Worm (Caenorhabditis elegans) whole organism, young adult: ENCODE measurements around the gene Y48G9A.9.

Source experiments
- B0035.1 ChIP-seq: sonication (generic microtip); optimal IDR thresholded peaks from 2 replicates; lab custom pipeline; 2016; ENCODE audit warnings: missing genetic modification characterization, mild to moderate bottlenecking, missing compliant biosample characterization, missing genotype, missing genetic modification reagents
- B0261.1 ChIP-seq: sonication (generic microtip); optimal IDR thresholded peaks from 2 replicates; lab custom pipeline; 2016; ENCODE audit warnings: mild to moderate bottlenecking, missing genetic modification characterization, moderate library complexity, missing compliant biosample characterization
- D2030.7 ChIP-seq: fragments of 200-800 bp; sonication (Bioruptor generic); IDR thresholded peaks from 2 replicates; pipeline ENCODE4 v1.3.6; 2022; ENCODE audit warnings: missing genetic modification reagents, missing genetic modification characterization, missing compliant biosample characterization
- F33H1.4 ChIP-seq: fragments of 200-800 bp; sonication (Bioruptor generic); IDR thresholded peaks from 2 replicates; pipeline ENCODE4 v1.3.6; 2022; ENCODE audit warnings: missing genetic modification reagents, missing genetic modification characterization, missing compliant biosample characterization
- F49E8.2 ChIP-seq: sonication (generic microtip); optimal IDR thresholded peaks from 3 replicates; lab custom pipeline; 2017; ENCODE audit warnings: missing genetic modification characterization, mild to moderate bottlenecking, missing compliant biosample characterization, antibody characterized with exemption, moderate library complexity; ENCODE audit not compliant: insufficient read depth
- F57A8.1 ChIP-seq: fragments of 200-800 bp; sonication (Bioruptor generic); optimal IDR thresholded peaks from 2 replicates; lab custom pipeline; 2018; ENCODE audit warnings: mild to moderate bottlenecking, missing genetic modification characterization, moderate library complexity, missing compliant biosample characterization
- K12H6.12 ChIP-seq: fragments of 200-800 bp; sonication (Bioruptor generic); optimal IDR thresholded peaks from 2 replicates; lab custom pipeline; 2018; ENCODE audit warnings: mild to moderate bottlenecking, missing genetic modification characterization, missing compliant biosample characterization
- Y53G8AR.9 ChIP-seq: fragments of 200-800 bp; sonication (Bioruptor generic); conservative IDR thresholded peaks from 2 replicates; pipeline ENCODE4 v1.3.6; 2022; ENCODE audit warnings: missing genetic modification reagents, missing genetic modification characterization, missing compliant biosample characterization
- Y56A3A.18 ChIP-seq: fragments of 200-800 bp; sonication (Bioruptor generic); IDR thresholded peaks from 2 replicates; pipeline ENCODE4 v1.3.6; 2022; ENCODE audit warnings: missing genetic modification reagents, missing genetic modification characterization, missing compliant biosample characterization
- Y67H2A.10 ChIP-seq: fragments of 200-800 bp; sonication (Bioruptor generic); conservative IDR thresholded peaks from 2 replicates; pipeline ENCODE4 v1.3.6; 2022; ENCODE audit warnings: missing genetic modification reagents, missing genetic modification characterization, missing compliant biosample characterization
- bed-2 ChIP-seq: fragments of 200-800 bp; sonication (Bioruptor generic); IDR thresholded peaks from 2 replicates; pipeline ENCODE4 v1.3.6; 2022; ENCODE audit warnings: missing genetic modification reagents, missing genetic modification characterization, missing compliant biosample characterization
- cebp-1 ChIP-seq, 2 experiments: fragments of 200-800 bp in 1 of 2; sonication (Bioruptor generic) in 1 of 2; sonication (generic microtip) in 1 of 2; IDR thresholded peaks in 1 of 2; optimal IDR thresholded peaks in 1 of 2; 2 replicates each; pipeline versions ENCODE4 v1.3.6 to Lab custom; 2017 to 2022; ENCODE audit warnings: missing compliant biosample characterization in 2 of 2, missing genetic modification characterization in 2 of 2, mild to moderate bottlenecking in 1 of 2, missing genetic modification reagents in 1 of 2, moderate library complexity in 1 of 2
- ceh-91 ChIP-seq: fragments of 200-800 bp; sonication (Bioruptor generic); IDR thresholded peaks from 2 replicates; pipeline ENCODE4 v1.3.6; 2022; ENCODE audit warnings: missing genetic modification reagents, missing genetic modification characterization, missing compliant biosample characterization
- die-1 ChIP-seq: sonication (generic microtip); optimal IDR thresholded peaks from 2 replicates; lab custom pipeline; 2016; ENCODE audit warnings: missing genotype, mild to moderate bottlenecking, missing genetic modification characterization, missing compliant biosample characterization
- dpff-1 ChIP-seq: sonication (generic microtip); optimal IDR thresholded peaks from 2 replicates; lab custom pipeline; 2017; ENCODE audit warnings: mild to moderate bottlenecking, missing genetic modification characterization, missing compliant biosample characterization
- dpl-1 ChIP-seq: fragments of 150-350 bp; optimal IDR thresholded peaks from 2 replicates; lab custom pipeline; 2014; ENCODE audit warnings: missing biosample characterization, missing genetic modification reagents, missing genetic modification characterization
- efl-1 ChIP-seq: fragments of 150-350 bp; optimal IDR thresholded peaks from 2 replicates; lab custom pipeline; 2014; ENCODE audit warnings: missing biosample characterization, missing genetic modification reagents, missing genetic modification characterization
- egrh-3 ChIP-seq: fragments of 200-800 bp; sonication (Bioruptor generic); IDR thresholded peaks from 2 replicates; pipeline ENCODE4 v1.3.6; 2022; ENCODE audit warnings: missing genetic modification reagents, missing genetic modification characterization, missing compliant biosample characterization
- ekl-4 ChIP-seq: fragments of 200-800 bp; sonication (Bioruptor generic); IDR thresholded peaks from 2 replicates; pipeline ENCODE4 v1.3.6; 2022; ENCODE audit warnings: missing genetic modification reagents, missing genetic modification characterization, missing compliant biosample characterization
- hlh-26 ChIP-seq: fragments of 200-800 bp; sonication (Bioruptor generic); conservative IDR thresholded peaks from 2 replicates; pipeline ENCODE4 v1.3.6; 2022; ENCODE audit warnings: missing genetic modification reagents, missing genetic modification characterization, missing compliant biosample characterization
- lin-40 ChIP-seq: sonication (generic microtip); optimal IDR thresholded peaks from 2 replicates; lab custom pipeline; 2016; ENCODE audit warnings: missing genetic modification characterization, mild to moderate bottlenecking, missing compliant biosample characterization, missing genotype, missing genetic modification reagents
- lin-54 ChIP-seq: fragments of 200-800 bp; sonication (Bioruptor generic); optimal IDR thresholded peaks from 2 replicates; lab custom pipeline; 2018; ENCODE audit warnings: mild to moderate bottlenecking, missing genetic modification characterization, missing compliant biosample characterization
- lsl-1 ChIP-seq: fragments of 200-800 bp; sonication (Bioruptor generic); optimal IDR thresholded peaks from 2 replicates; lab custom pipeline; 2018; ENCODE audit warnings: mild to moderate bottlenecking, missing genetic modification characterization, moderate library complexity, missing compliant biosample characterization
- madf-3 ChIP-seq: fragments of 200-800 bp; sonication (Bioruptor generic); IDR thresholded peaks from 2 replicates; pipeline ENCODE4 v1.3.6; 2022; ENCODE audit warnings: missing genetic modification reagents, missing genetic modification characterization, missing compliant biosample characterization
- madf-6 ChIP-seq: fragments of 200-800 bp; sonication (Bioruptor generic); IDR thresholded peaks from 2 replicates; pipeline ENCODE4 v1.3.6; 2022; ENCODE audit warnings: missing genetic modification reagents, missing genetic modification characterization, missing compliant biosample characterization
- madf-8 ChIP-seq: fragments of 200-800 bp; sonication (Bioruptor generic); conservative IDR thresholded peaks from 2 replicates; pipeline ENCODE4 v1.3.6; 2022; ENCODE audit warnings: missing genetic modification reagents, missing genetic modification characterization, missing compliant biosample characterization
- mcd-1 ChIP-seq: fragments of 200-800 bp; sonication (Bioruptor generic); IDR thresholded peaks from 2 replicates; pipeline ENCODE4 v1.3.6; 2022; ENCODE audit warnings: missing genetic modification reagents, missing genetic modification characterization, missing compliant biosample characterization
- mxl-1 ChIP-seq: sonication (generic microtip); optimal IDR thresholded peaks from 2 replicates; lab custom pipeline; 2016; ENCODE audit warnings: missing genetic modification characterization, missing compliant biosample characterization
- nfya-1 ChIP-seq: sonication (generic microtip); optimal IDR thresholded peaks from 2 replicates; lab custom pipeline; 2017; ENCODE audit warnings: antibody characterized with exemption, missing compliant biosample characterization, missing genetic modification characterization, borderline replicate concordance; ENCODE audit not compliant: insufficient read depth
- nhr-27 ChIP-seq: fragments of 200-800 bp; sonication (Bioruptor generic); optimal IDR thresholded peaks from 2 replicates; lab custom pipeline; 2018; ENCODE audit warnings: mild to moderate bottlenecking, missing genetic modification characterization, moderate library complexity, missing compliant biosample characterization
- nhr-80 ChIP-seq: sonication (generic microtip); optimal IDR thresholded peaks from 2 replicates; lab custom pipeline; 2016; ENCODE audit warnings: missing genetic modification characterization, missing compliant biosample characterization
- pbrm-1 ChIP-seq: fragments of 200-800 bp; sonication (Bioruptor generic); IDR thresholded peaks from 2 replicates; pipeline ENCODE4 v1.3.6; 2022; ENCODE audit warnings: missing genetic modification reagents, missing genetic modification characterization, missing compliant biosample characterization
- rcor-1 ChIP-seq: fragments of 200-800 bp; sonication (Bioruptor generic); IDR thresholded peaks from 2 replicates; pipeline ENCODE4 v1.3.6; 2022; ENCODE audit warnings: missing genetic modification reagents, missing genetic modification characterization, missing compliant biosample characterization
- snpc-1.1 ChIP-seq: sonication (generic microtip); optimal IDR thresholded peaks from 2 replicates; lab custom pipeline; 2017; ENCODE audit warnings: missing genetic modification characterization, mild to moderate bottlenecking, missing compliant biosample characterization, antibody characterized with exemption, moderate library complexity, missing genotype, missing genetic modification reagents; ENCODE audit not compliant: insufficient read depth
- snpc-1.3 ChIP-seq: sonication (generic microtip); optimal IDR thresholded peaks from 2 replicates; lab custom pipeline; 2017; ENCODE audit warnings: missing genetic modification characterization, mild to moderate bottlenecking, missing compliant biosample characterization, antibody characterized with exemption, moderate library complexity, missing genotype, missing genetic modification reagents; ENCODE audit not compliant: insufficient read depth
- snpc-3.4 ChIP-seq: sonication (generic microtip); optimal IDR thresholded peaks from 2 replicates; lab custom pipeline; 2017; ENCODE audit warnings: missing genetic modification characterization, mild to moderate bottlenecking, missing compliant biosample characterization, antibody characterized with exemption, moderate library complexity, missing genotype, missing genetic modification reagents
- snpc-4 ChIP-seq, 5 experiments: fragments of 150-350 bp in 1 of 5; sonication (generic microtip) in 4 of 5; optimal IDR thresholded peaks; 2 replicates each; lab custom pipeline; 2014 to 2018; ENCODE audit warnings: missing genetic modification characterization in 5 of 5, missing biosample characterization in 3 of 5, antibody characterized with exemption in 2 of 5, mild to moderate bottlenecking in 2 of 5, missing compliant biosample characterization in 2 of 5, missing genotype in 2 of 5, moderate library complexity in 2 of 5, missing genetic modification reagents in 1 of 5
- tbp1 ChIP-seq: fragments of 200-800 bp; sonication (Bioruptor generic); optimal IDR thresholded peaks from 2 replicates; lab custom pipeline; 2018; ENCODE audit warnings: mild to moderate bottlenecking, missing genetic modification characterization, missing compliant biosample characterization
- unc-62 ChIP-seq: fragments of 150-350 bp; optimal IDR thresholded peaks from 2 replicates; lab custom pipeline; 2014; ENCODE audit warnings: missing biosample characterization, missing genetic modification reagents, missing genetic modification characterization
- xnd-1 ChIP-seq: sonication (generic microtip); optimal IDR thresholded peaks from 2 replicates; lab custom pipeline; 2016; ENCODE audit warnings: missing genotype, missing genetic modification reagents, missing genetic modification characterization, missing compliant biosample characterization
- zim-3 ChIP-seq: sonication (generic microtip); optimal IDR thresholded peaks from 2 replicates; lab custom pipeline; 2017; ENCODE audit warnings: mild to moderate bottlenecking, missing genetic modification characterization, moderate library complexity, missing compliant biosample characterization

Gene Y48G9A.9

DNA sequence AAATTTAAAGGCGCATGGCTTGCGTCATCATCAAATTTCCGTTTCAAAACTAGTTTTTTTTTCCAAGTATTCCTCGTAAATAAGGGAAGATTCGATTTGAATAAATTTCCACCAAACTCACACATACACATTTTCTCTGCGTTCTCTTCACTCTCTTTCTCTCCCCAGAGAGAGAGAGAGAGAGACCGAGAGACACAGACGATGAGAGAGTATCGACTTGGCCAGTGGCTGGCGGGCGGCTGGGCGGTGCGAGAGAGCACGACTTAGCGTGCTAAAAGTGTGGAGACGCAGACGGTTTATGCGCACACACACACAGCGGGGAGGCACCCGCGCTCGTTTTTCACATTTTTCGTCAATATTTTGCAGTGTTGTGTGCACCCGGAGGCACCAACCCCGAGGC lies 8.3 kb downstream of the Y48G9A.9 start (continued):
- TF ChIP-seq snpc-4 (GFP tag; optimal IDR thresholded peaks at IDR 0.05; lab: Kevin White, UChicago) (no peak), snpc-4 (tag; optimal IDR thresholded peaks at IDR 0.05; lab: Kevin White, UChicago) (peak in 2 of 4 experiments; percentile 9 to 33), nfya-1 (tag; lab: Kevin White, UChicago) (no peak)

DNA sequence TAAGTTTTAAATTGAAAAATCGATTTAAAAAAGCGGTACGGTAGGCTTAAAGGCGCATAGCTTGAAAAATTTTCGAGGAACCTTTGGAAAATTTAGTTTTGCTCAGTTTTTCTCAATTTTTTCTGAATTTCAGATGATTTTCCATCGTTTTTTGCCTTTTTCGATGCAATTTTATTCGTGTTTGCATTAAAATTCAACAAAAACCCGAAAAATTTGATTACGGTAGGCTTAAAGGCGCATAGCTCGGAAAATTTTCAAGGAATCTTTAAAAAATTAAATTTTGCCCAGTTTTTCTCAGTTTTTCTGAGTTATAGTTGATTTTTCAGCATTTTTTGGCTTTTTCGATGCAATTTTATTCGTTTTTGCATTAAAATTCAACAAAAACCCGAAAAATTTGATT lies 8.8 kb downstream of the Y48G9A.9 start:
- peak; percentile 97 for TF ChIP-seq lsl-1 (GFP tag; lab: Kevin White, UChicago)
- TF ChIP-seq K12H6.12 (tag; lab: Kevin White, UChicago): no peak
- TF ChIP-seq dpff-1: no peak
- no peak for TF ChIP-seq egrh-3 (GFP tag; lab: Robert Waterston, UW)
- peak; percentile 66; the same call in 1 of the 2 replicates for TF ChIP-seq ceh-91 (GFP tag; lab: Robert Waterston, UW)
- TF ChIP-seq madf-8 (GFP tag; lab: Robert Waterston, UW): peak; percentile 50
- peak; percentile 81 for TF ChIP-seq xnd-1
- TF ChIP-seq F33H1.4 (GFP tag; lab: Robert Waterston, UW): peak; percentile 28
- peak; percentile 70 for TF ChIP-seq madf-6 (GFP tag; lab: Robert Waterston, UW)

DNA sequence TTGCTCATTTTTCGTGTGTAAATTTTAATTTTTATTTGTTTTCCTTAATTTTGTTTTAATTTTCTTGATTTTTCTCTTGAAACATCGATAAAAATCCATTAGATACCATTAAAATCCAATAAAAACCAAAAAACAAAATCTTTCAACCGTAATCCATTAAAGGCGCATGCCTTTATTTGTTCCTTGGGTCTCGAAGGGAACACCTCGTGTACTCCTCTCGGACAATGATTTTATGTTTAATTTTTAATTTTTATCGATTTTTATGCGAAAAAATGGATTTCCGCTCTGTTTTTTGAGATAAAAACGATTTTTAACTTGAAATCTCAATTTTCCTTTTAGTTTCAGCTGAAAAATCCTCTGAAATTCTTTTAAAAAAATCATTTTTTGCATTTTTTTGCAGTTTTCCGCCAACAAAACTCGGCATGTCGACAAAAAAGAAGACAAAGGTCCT lies 9.4 kb downstream of the Y48G9A.9 start, which contains the start of gene ppk-2:
Gene ppk-2, plus strand, starts transcription at position 401 of the 451 bp plus-strand sequence.
- TF ChIP-seq F33H1.4 (GFP tag; lab: Robert Waterston, UW) (peak; percentile 96), bed-2 (no peak), ekl-4 (GFP tag; lab: Robert Waterston, UW) (0 out of 2 replicates have a peak, but pooled peaks have one; percentile 14), hlh-26 (GFP tag; lab: Robert Waterston, UW) (no peak), lin-54 (GFP tag; lab: Kevin White, UChicago) (peak; percentile 59), D2030.7 (GFP tag; lab: Robert Waterston, UW) (peak; percentile 71), Y67H2A.10 (GFP tag; lab: Robert Waterston, UW) (no peak), B0261.1 (tag; lab: Kevin White, UChicago) (no peak), madf-3 (no peak), lin-40 (tag; lab: Kevin White, UChicago) (no peak), snpc-1.1 (tag; lab: Kevin White, UChicago) (peak; percentile 16), snpc-1.3 (tag; lab: Kevin White, UChicago) (peak; percentile 34), mcd-1 (GFP tag; lab: Robert Waterston, UW) (peak; percentile 63; the same call in 1 of the 2 replicates), zim-3 (tag; lab: Kevin White, UChicago) (no peak), egrh-3 (GFP tag; lab: Robert Waterston, UW) (no peak), F49E8.2 (tag; lab: Kevin White, UChicago) (peak; percentile 17), dpl-1 (peak; percentile 10), rcor-1 (GFP tag; lab: Robert Waterston, UW) (0 out of 2 replicates have a peak, but pooled peaks have one; percentile 25), mxl-1 (tag; lab: Kevin White, UChicago) (no peak), die-1 (tag; lab: Kevin White, UChicago) (no peak), unc-62 (GFP tag; lab: Kevin White, UChicago) (no peak), Y56A3A.18 (GFP tag; lab: Robert Waterston, UW) (no peak), nhr-80 (tag; lab: Kevin White, UChicago) (no peak), ceh-91 (GFP tag; lab: Robert Waterston, UW) (peak; percentile 34; the same call in 1 of the 2 replicates), Y53G8AR.9 (peak; percentile 30; the same call in 1 of the 2 replicates), lsl-1 (GFP tag; lab: Kevin White, UChicago) (peak; percentile 65), B0035.1 (tag; lab: Kevin White, UChicago) (no peak), nhr-27 (tag; lab: Kevin White, UChicago) (no peak), xnd-1 (peak; percentile 93), cebp-1 (GFP tag; IDR thresholded peaks at IDR 0.05; lab: Robert Waterston, UW) (no peak), cebp-1 (tag; optimal IDR thresholded peaks at IDR 0.05; lab: Kevin White, UChicago) (no peak), efl-1 (GFP tag; lab: Kevin White, UChicago) (peak; percentile 47), pbrm-1 (peak; percentile 40; the same call in 1 of the 2 replicates), F57A8.1 (GFP tag; lab: Kevin White, UChicago) (no peak), tbp1 (GFP tag; lab: Kevin White, UChicago) (peak; percentile 1), snpc-3.4 (peak; percentile 16)
